Fruit fly (Drosophila melanogaster) whole organism, embryonic: ENCODE measurements around the gene CG13409.

Source experiments
- Atf3 ChIP-seq: fragments of 200-800 bp; sonication (Bioruptor generic); optimal IDR thresholded peaks from 3 replicates; lab custom pipeline; 2016; ENCODE audit warnings: missing biosample characterization, missing genetic modification characterization
- CG10147 ChIP-seq: fragments of 200-800 bp; sonication (Bioruptor generic); optimal IDR thresholded peaks from 2 replicates; lab custom pipeline; 2019; ENCODE audit warnings: missing biosample characterization, mild to moderate bottlenecking, missing genetic modification characterization, moderate library complexity
- CG1024 ChIP-seq: fragments of 200-800 bp; sonication (Bioruptor generic); IDR thresholded peaks from 2 replicates; pipeline ENCODE4 v1.3.6; 2022; ENCODE audit warnings: missing biosample characterization, missing genetic modification characterization
- CG10366 ChIP-seq: fragments of 200-800 bp; sonication (Bioruptor generic); IDR thresholded peaks from 2 replicates; pipeline ENCODE4 v1.3.6; 2022; ENCODE audit warnings: missing biosample characterization, missing genetic modification characterization
- CG14667 ChIP-seq: fragments of 200-800 bp; sonication (Bioruptor generic); IDR thresholded peaks from 2 replicates; pipeline ENCODE4 v1.3.6; 2022; ENCODE audit warnings: missing biosample characterization, missing genetic modification characterization
- CG15601 ChIP-seq: fragments of 200-800 bp; sonication (Bioruptor generic); optimal IDR thresholded peaks from 3 replicates; lab custom pipeline; 2019; ENCODE audit warnings: missing biosample characterization, mild to moderate bottlenecking, missing genetic modification characterization, moderate library complexity
- CG17359 ChIP-seq: fragments of 200-800 bp; sonication (Bioruptor generic); optimal IDR thresholded peaks from 3 replicates; lab custom pipeline; 2018; ENCODE audit warnings: missing biosample characterization, mild to moderate bottlenecking, missing genetic modification characterization, moderate library complexity
- CG17829 ChIP-seq: fragments of 200-800 bp; optimal IDR thresholded peaks from 2 replicates; lab custom pipeline; 2019; ENCODE audit warnings: missing biosample characterization, mild to moderate bottlenecking, missing genetic modification characterization, moderate library complexity
- CG2678 ChIP-seq: fragments of 200-800 bp; sonication (Bioruptor generic); optimal IDR thresholded peaks from 3 replicates; lab custom pipeline; 2019; ENCODE audit warnings: missing biosample characterization, mild to moderate bottlenecking, missing genetic modification characterization, moderate library complexity
- CG30020 ChIP-seq: fragments of 200-800 bp; optimal IDR thresholded peaks from 2 replicates; lab custom pipeline; 2019; ENCODE audit warnings: missing biosample characterization, mild to moderate bottlenecking, missing genetic modification characterization, moderate library complexity
- CG33557 ChIP-seq: fragments of 200-800 bp; sonication (Bioruptor generic); optimal IDR thresholded peaks from 2 replicates; lab custom pipeline; 2019; ENCODE audit warnings: missing biosample characterization, mild to moderate bottlenecking, missing genetic modification characterization, moderate library complexity
- CG34376 ChIP-seq: fragments of 200-800 bp; sonication (Bioruptor generic); optimal IDR thresholded peaks from 2 replicates; lab custom pipeline; 2018; ENCODE audit warnings: missing biosample characterization, mild to moderate bottlenecking, missing genetic modification characterization
- CG5180 ChIP-seq: fragments of 200-800 bp; sonication (Bioruptor generic); optimal IDR thresholded peaks from 3 replicates; lab custom pipeline; 2017; ENCODE audit warnings: missing biosample characterization, missing genetic modification characterization, mild to moderate bottlenecking, moderate library complexity, missing genetic modification reagents
- CG5953 ChIP-seq: fragments of 200-800 bp; sonication (Bioruptor generic); IDR thresholded peaks from 2 replicates; pipeline ENCODE4 v1.3.6; 2022; ENCODE audit warnings: missing biosample characterization, missing genetic modification characterization
- CG6254 ChIP-seq: fragments of 200-800 bp; sonication (Bioruptor generic); optimal IDR thresholded peaks from 3 replicates; lab custom pipeline; 2017; ENCODE audit warnings: mild to moderate bottlenecking, missing biosample characterization, missing genetic modification reagents, missing genetic modification characterization
- CG6683 ChIP-seq: fragments of 200-800 bp; sonication (Bioruptor generic); optimal IDR thresholded peaks from 2 replicates; lab custom pipeline; 2017; ENCODE audit warnings: missing biosample characterization, mild to moderate bottlenecking, missing genetic modification characterization, missing genetic modification reagents
- CG6689 ChIP-seq: fragments of 200-800 bp; sonication (Bioruptor generic); IDR thresholded peaks from 2 replicates; pipeline ENCODE4 v1.3.6; 2022; ENCODE audit warnings: missing biosample characterization, missing genetic modification characterization
- CG6854 ChIP-seq: fragments of 200-800 bp; sonication (Bioruptor generic); optimal IDR thresholded peaks from 3 replicates; lab custom pipeline; 2017; ENCODE audit warnings: missing biosample characterization, mild to moderate bottlenecking, missing genetic modification characterization
- CG7963 ChIP-seq: fragments of 200-800 bp; sonication (Bioruptor generic); IDR thresholded peaks from 3 replicates; pipeline ENCODE4 v1.3.6; 2022; ENCODE audit warnings: missing biosample characterization, missing genetic modification characterization; ENCODE audit not compliant: partially characterized antibody
- CG9797 ChIP-seq: fragments of 200-800 bp; sonication (Bioruptor generic); optimal IDR thresholded peaks from 3 replicates; lab custom pipeline; 2018; ENCODE audit warnings: missing biosample characterization, mild to moderate bottlenecking, missing genetic modification characterization
- CG9876 ChIP-seq: fragments of 200-800 bp; sonication (Bioruptor generic); optimal IDR thresholded peaks from 2 replicates; lab custom pipeline; 2016; ENCODE audit warnings: missing biosample characterization, missing genetic modification characterization
- Dfd ChIP-seq, 2 experiments: fragments of >200 bp; optimal IDR thresholded peaks; 2 replicates each; lab custom pipeline; 2017; ENCODE audit warnings: missing biosample characterization in 2 of 2, missing genetic modification characterization in 2 of 2
- Doc2 ChIP-seq: fragments of 200-800 bp; sonication (Bioruptor generic); IDR thresholded peaks from 2 replicates; pipeline ENCODE4 v1.3.6; 2022; ENCODE audit warnings: missing biosample characterization, missing genetic modification characterization
- Dp ChIP-seq: fragments of 200-800 bp; sonication (Bioruptor generic); optimal IDR thresholded peaks from 2 replicates; lab custom pipeline; 2018; ENCODE audit warnings: missing biosample characterization, mild to moderate bottlenecking, missing genetic modification characterization, moderate library complexity
- Ets65A ChIP-seq: fragments of 200-800 bp; sonication (Bioruptor generic); peaks from one replicate; lab custom pipeline; 2016; ENCODE audit warnings: missing biosample characterization, missing genetic modification characterization
- Fer2 ChIP-seq: fragments of 200-800 bp; sonication (Bioruptor generic); optimal IDR thresholded peaks from 2 replicates; lab custom pipeline; 2018; ENCODE audit warnings: missing biosample characterization, mild to moderate bottlenecking, missing genetic modification characterization, moderate library complexity
- Gsc ChIP-seq: fragments of 200-800 bp; sonication (Bioruptor generic); IDR thresholded peaks from 2 replicates; pipeline ENCODE4 v1.3.6; 2022; ENCODE audit warnings: missing biosample characterization, missing genetic modification characterization
- HHEX ChIP-seq: fragments of 200-800 bp; sonication (Bioruptor generic); optimal IDR thresholded peaks from 3 replicates; lab custom pipeline; 2017; ENCODE audit warnings: missing biosample characterization, mild to moderate bottlenecking, missing genetic modification characterization, missing genetic modification reagents
- HLH3B ChIP-seq: fragments of 200-800 bp; sonication (Bioruptor generic); IDR thresholded peaks from 2 replicates; pipeline ENCODE4 v1.3.6; 2022; ENCODE audit warnings: missing biosample characterization, missing genetic modification characterization
- Hey ChIP-seq: fragments of 200-800 bp; sonication (Bioruptor generic); optimal IDR thresholded peaks from 3 replicates; lab custom pipeline; 2018; ENCODE audit warnings: missing biosample characterization, mild to moderate bottlenecking, missing genetic modification characterization
- HmgZ ChIP-seq: fragments of 200-800 bp; sonication (Bioruptor generic); optimal IDR thresholded peaks from 2 replicates; lab custom pipeline; 2018; ENCODE audit warnings: missing biosample characterization, mild to moderate bottlenecking, missing genetic modification characterization
- Max ChIP-seq: fragments of 200-800 bp; sonication (Bioruptor generic); optimal IDR thresholded peaks from 2 replicates; lab custom pipeline; 2016; ENCODE audit warnings: missing biosample characterization, mild to moderate bottlenecking, missing genetic modification characterization
- Meics ChIP-seq: fragments of 200-800 bp; sonication (Bioruptor generic); optimal IDR thresholded peaks from 2 replicates; lab custom pipeline; 2017; ENCODE audit warnings: missing biosample characterization, mild to moderate bottlenecking, missing genetic modification characterization
- Nf-YA ChIP-seq: fragments of 200-800 bp; sonication (Bioruptor generic); IDR thresholded peaks from 2 replicates; pipeline ENCODE4 v1.3.6; 2022; ENCODE audit warnings: missing biosample characterization, missing genetic modification characterization
- Scr ChIP-seq: fragments of 200-800 bp; sonication (Bioruptor generic); IDR thresholded peaks from 2 replicates; pipeline ENCODE4 v1.3.6; 2022; ENCODE audit warnings: missing biosample characterization, missing genetic modification characterization; ENCODE audit not compliant: partially characterized antibody
- Side ChIP-seq: fragments of 200-800 bp; sonication (Bioruptor generic); optimal IDR thresholded peaks from 2 replicates; lab custom pipeline; 2016; ENCODE audit warnings: missing biosample characterization, missing genetic modification characterization
- ara ChIP-seq: fragments of 200-800 bp; sonication (Bioruptor generic); IDR thresholded peaks from 2 replicates; pipeline ENCODE4 v1.3.6; 2022; ENCODE audit warnings: missing biosample characterization, missing genetic modification characterization
- btn ChIP-seq: fragments of 200-800 bp; sonication (Bioruptor generic); optimal IDR thresholded peaks from 2 replicates; lab custom pipeline; 2016; ENCODE audit warnings: missing biosample characterization, missing genetic modification characterization
- cg ChIP-seq: fragments of 200-800 bp; sonication (Bioruptor generic); optimal IDR thresholded peaks from 3 replicates; lab custom pipeline; 2019; ENCODE audit warnings: missing biosample characterization, mild to moderate bottlenecking, missing genetic modification characterization, moderate library complexity
- crol ChIP-seq: fragments of 200-800 bp; sonication (Bioruptor generic); IDR thresholded peaks from 2 replicates; pipeline ENCODE4 v1.3.6; 2022; ENCODE audit warnings: missing biosample characterization, missing genetic modification characterization
- da ChIP-seq: fragments of 200-800 bp; sonication (Bioruptor generic); optimal IDR thresholded peaks from 2 replicates; lab custom pipeline; 2016; ENCODE audit warnings: missing biosample characterization, missing genetic modification characterization
- grn ChIP-seq: fragments of 200-800 bp; sonication (Bioruptor generic); optimal IDR thresholded peaks from 3 replicates; lab custom pipeline; 2017; ENCODE audit warnings: missing biosample characterization, missing genetic modification characterization
- insv ChIP-seq, 2 experiments: fragments of 200-800 bp; sonication (Bioruptor generic); optimal IDR thresholded peaks; 3 replicates each; lab custom pipeline; 2016 to 2018; ENCODE audit warnings: missing biosample characterization in 2 of 2, missing genetic modification characterization in 2 of 2
- jigr1 ChIP-seq: fragments of 200-800 bp; sonication (Bioruptor generic); IDR thresholded peaks from 3 replicates; pipeline ENCODE4 v1.3.6; 2022; ENCODE audit warnings: missing biosample characterization, missing genetic modification characterization
- pnt ChIP-seq: fragments of 200-800 bp; sonication (Bioruptor generic); optimal IDR thresholded peaks from 3 replicates; lab custom pipeline; 2016; ENCODE audit warnings: missing biosample characterization, missing genetic modification characterization
- prd ChIP-seq, 3 experiments: fragments of >200 bp in 2 of 3; fragments of 200-800 bp in 1 of 3; sonication (Bioruptor generic) in 1 of 3; optimal IDR thresholded peaks in 2 of 3; IDR thresholded peaks in 1 of 3; 2 replicates in 2 of 3; 3 replicates in 1 of 3; pipeline versions ENCODE4 v1.3.6 to Lab custom; 2017 to 2022; ENCODE audit warnings: missing biosample characterization in 1 of 3, missing genetic modification characterization in 1 of 3
- shn ChIP-seq: fragments of 200-800 bp; sonication (Bioruptor generic); optimal IDR thresholded peaks from 3 replicates; lab custom pipeline; 2016; ENCODE audit warnings: missing biosample characterization, missing genetic modification characterization
- stc ChIP-seq: fragments of 200-800 bp; sonication (Bioruptor generic); IDR thresholded peaks from 2 replicates; pipeline ENCODE4 v1.3.6; 2022; ENCODE audit warnings: missing biosample characterization, missing genetic modification characterization
- stwl ChIP-seq: fragments of 200-800 bp; sonication (Bioruptor generic); optimal IDR thresholded peaks from 3 replicates; lab custom pipeline; 2018; ENCODE audit warnings: missing biosample characterization, mild to moderate bottlenecking, missing genetic modification characterization, moderate library complexity
- vfl ChIP-seq: fragments of 200-800 bp; sonication (Bioruptor generic); optimal IDR thresholded peaks from 2 replicates; lab custom pipeline; 2016; ENCODE audit warnings: missing biosample characterization, missing genetic modification characterization

Gene CG13409

dm6 chr3R:22043748-22044402 is 12.2 kb upstream of the CG13409 start (continued):
- TF ChIP-seq prd (optimal IDR thresholded peaks at IDR 0.05; lab: Kevin White, UChicago) (no peak), prd (GFP tag; IDR thresholded peaks at IDR 0.05; lab: Robert Waterston, UW) (no peak), CG9876 (no peak), stwl (peak; percentile 5), CG6854 (GFP tag; lab: Kevin White, UChicago) (no peak), Ets65A (GFP tag; lab: Kevin White, UChicago) (peak; percentile 67), CG6689 (GFP tag; lab: Robert Waterston, UW) (peak; percentile 42; the same call in 1 of the 2 replicates), CG17359 (tag; lab: Kevin White, UChicago) (no peak), CG30020 (tag; lab: Kevin White, UChicago) (no peak), Doc2 (GFP tag; lab: Robert Waterston, UW) (no peak), Max (GFP tag; lab: Kevin White, UChicago) (no peak), stc (no peak), CG9797 (GFP tag; lab: Kevin White, UChicago) (no peak), CG10147 (GFP tag; lab: Kevin White, UChicago) (no peak), CG5953 (GFP tag; lab: Robert Waterston, UW) (no peak), CG14667 (GFP tag; lab: Robert Waterston, UW) (no peak), insv (GFP tag; optimal IDR thresholded peaks at IDR 0.05; lab: Kevin White, UChicago) (no peak), CG10366 (no peak), CG6254 (GFP tag; lab: Kevin White, UChicago) (no peak), Hey (no peak), Gsc (GFP tag; lab: Robert Waterston, UW) (no peak), Fer2 (tag; lab: Kevin White, UChicago) (no peak), CG34376 (no peak), Dp (GFP tag; lab: Kevin White, UChicago) (no peak), da (GFP tag; lab: Kevin White, UChicago) (no peak), Atf3 (GFP tag; lab: Kevin White, UChicago) (no peak), CG6683 (GFP tag; lab: Kevin White, UChicago) (no peak), Dfd (GFP tag; optimal IDR thresholded peaks at IDR 0.05; lab: Kevin White, UChicago) (no peak), ara (GFP tag; lab: Robert Waterston, UW) (no peak), crol (GFP tag; lab: Robert Waterston, UW) (peak; percentile 44; the same call in 1 of the 2 replicates), HmgZ (tag; lab: Kevin White, UChicago) (no peak), pnt (GFP tag; lab: Kevin White, UChicago) (no peak), CG7963 (GFP tag; lab: Robert Waterston, UW) (no peak), CG2678 (tag; lab: Kevin White, UChicago) (no peak), HLH3B (no peak), grn (GFP tag; lab: Kevin White, UChicago) (no peak), CG1024 (no peak), btn (no peak), Nf-YA (GFP tag; lab: Robert Waterston, UW) (no peak), CG5180 (GFP tag; lab: Kevin White, UChicago) (no peak), vfl (no peak), Side (GFP tag; lab: Kevin White, UChicago) (no peak), jigr1 (GFP tag; lab: Robert Waterston, UW) (no peak), CG15601 (tag; lab: Kevin White, UChicago) (no peak), HHEX (GFP tag; lab: Kevin White, UChicago) (no peak), shn (GFP tag; lab: Kevin White, UChicago) (no peak), CG33557 (GFP tag; lab: Kevin White, UChicago) (peak; percentile 37), cg (GFP tag; lab: Kevin White, UChicago) (no peak), Meics (no peak), Scr (GFP tag; lab: Robert Waterston, UW) (no peak), CG17829 (no peak)
